Worm (Caenorhabditis elegans) whole organism, dauer: ENCODE measurements around the gene ZC239.5.
"Not testable (repeated sequence)": the region's sequence is repeated elsewhere in the genome, so short reads cannot be mapped to it uniquely, and the experiment has no call there.

ENCODE experiments used
- unc-62 ChIP-seq: sonication (generic microtip); optimal IDR thresholded peaks from 2 replicates; lab custom pipeline; 2017; ENCODE audit warnings: missing biosample characterization, missing genetic modification reagents, missing genetic modification characterization

The ZC239.5 gene

DNA sequence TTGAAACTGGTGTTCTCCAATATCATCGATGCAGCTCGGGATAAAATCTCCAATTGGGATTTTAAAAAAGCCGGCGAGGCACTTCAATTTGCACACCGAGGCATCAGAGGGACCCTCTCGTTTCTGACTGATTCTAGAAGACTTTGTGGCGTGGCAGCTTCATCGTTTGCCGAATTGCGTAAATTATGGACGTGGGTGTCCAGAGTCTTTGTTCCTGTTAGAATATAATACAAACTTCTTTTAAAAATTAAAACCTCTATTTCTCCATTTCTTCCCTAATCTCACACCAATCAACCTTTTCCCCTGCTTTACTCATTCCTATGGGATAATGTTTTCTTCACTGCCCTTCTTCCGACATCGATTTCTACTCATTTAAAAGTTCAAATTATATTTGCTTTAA, at the start of gene ZC239.5:
Gene ZC239.5, plus strand, starts transcription at position 301 of the 400 bp plus-strand sequence.
- no peak for TF ChIP-seq unc-62 (GFP tag; lab: Kevin White, UChicago)

DNA sequence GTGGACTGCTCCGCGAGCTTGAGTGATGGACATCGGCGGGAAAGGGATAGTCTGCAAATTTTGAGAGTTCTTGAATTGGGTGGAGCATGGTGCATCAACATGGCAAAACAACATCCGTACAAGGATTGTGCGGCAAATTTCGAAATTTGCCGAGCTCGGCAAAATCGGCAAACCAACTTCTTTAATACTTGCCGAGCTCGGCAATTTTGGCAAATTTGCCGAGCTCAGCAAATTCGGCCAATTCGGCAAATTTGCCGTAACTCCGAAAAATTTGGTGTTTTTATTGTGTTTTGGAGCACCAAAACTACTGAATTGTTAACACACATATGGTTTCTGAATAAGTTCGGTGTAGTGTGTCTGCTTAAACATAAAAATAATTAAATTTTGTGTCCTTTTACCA, 40.4 kb upstream of the ZC239.5 start, which contains the start of gene fbxc-55:
Gene fbxc-55, minus strand, starts transcription at position 101 of the 400 bp plus-strand sequence.
- TF ChIP-seq unc-62 (GFP tag; lab: Kevin White, UChicago) = no peak

DNA sequence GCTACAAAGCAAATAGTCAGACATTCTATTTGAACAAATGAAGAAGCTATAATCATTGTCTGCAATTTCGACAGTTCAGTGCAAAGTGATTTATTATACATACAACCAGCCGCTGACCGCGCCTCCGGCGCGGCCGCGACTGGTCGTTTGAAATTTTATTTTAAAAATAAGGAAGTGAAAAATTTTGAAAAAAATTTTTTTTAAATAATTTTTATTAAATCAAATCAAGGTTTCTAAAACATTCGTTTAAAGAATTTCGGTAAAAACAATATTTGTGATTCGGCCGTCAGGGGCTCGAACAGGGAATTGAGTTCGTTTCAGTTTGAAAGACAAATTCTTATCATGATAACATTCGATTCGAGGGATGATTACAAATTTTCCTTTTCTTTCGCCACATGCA, 38.3 kb upstream of the ZC239.5 start, which contains the start of gene Y27F2A.10:
Gene Y27F2A.10, minus strand, starts transcription at position 101 of the 400 bp plus-strand sequence.
- no peak for TF ChIP-seq unc-62 (GFP tag; lab: Kevin White, UChicago)

DNA sequence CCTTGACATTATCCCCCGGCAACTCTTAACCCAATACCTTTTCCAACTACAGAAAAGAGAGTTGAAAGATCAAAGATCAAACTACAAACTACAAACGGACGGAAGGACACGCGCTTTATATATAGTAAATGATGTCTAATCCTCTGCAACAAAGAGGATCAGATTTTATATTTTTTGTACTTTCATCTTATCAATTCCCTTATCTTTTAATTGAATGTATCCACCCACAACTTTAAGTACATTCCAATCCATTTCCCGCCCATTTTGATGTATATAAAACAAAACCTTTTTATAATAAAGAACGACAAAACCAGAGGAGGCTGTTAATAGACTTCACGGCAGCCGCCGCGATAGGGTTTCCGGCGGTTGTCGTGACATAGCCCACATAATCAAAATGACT, 32.8 kb upstream of the ZC239.5 start, which contains the start of gene sri-40:
Gene sri-40, plus strand, starts transcription at position 301 of the 400 bp plus-strand sequence.
- TF ChIP-seq unc-62 (GFP tag; lab: Kevin White, UChicago) = not testable (repeated sequence)

DNA sequence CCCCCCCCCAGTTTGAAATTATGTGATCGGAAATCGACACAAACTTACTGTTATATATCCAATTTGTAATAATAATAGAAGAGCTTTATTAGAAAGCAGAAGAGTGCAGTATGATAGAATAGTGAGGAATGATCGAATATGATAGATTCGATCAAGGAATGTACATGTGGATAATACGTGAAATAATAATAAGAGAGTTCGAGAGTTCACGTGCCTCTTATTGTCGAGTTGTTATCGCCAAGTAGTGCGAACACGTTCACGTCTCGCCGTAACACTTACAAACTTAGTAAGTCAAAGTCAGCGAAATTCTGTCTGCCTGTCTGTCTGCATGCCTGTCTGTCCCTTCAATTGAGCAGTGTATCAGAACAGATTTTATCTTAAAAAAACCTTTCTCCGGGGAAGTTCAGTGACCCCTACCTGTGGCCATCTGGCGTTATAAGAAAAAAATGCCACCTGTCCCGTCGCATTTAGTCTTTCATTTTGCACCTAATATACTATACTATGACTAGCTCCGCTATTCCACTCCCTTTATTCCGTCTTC, 27.1 kb upstream of the ZC239.5 start, which contains the start of the genes Y27F2A.6 and Y27F2A.8:
Gene Y27F2A.6, minus strand, starts transcription at position 101 of the 541 bp plus-strand sequence.
Gene Y27F2A.8, plus strand, starts transcription at position 491 of the 541 bp plus-strand sequence.
- TF ChIP-seq unc-62 (GFP tag; lab: Kevin White, UChicago) = not testable (repeated sequence)

DNA sequence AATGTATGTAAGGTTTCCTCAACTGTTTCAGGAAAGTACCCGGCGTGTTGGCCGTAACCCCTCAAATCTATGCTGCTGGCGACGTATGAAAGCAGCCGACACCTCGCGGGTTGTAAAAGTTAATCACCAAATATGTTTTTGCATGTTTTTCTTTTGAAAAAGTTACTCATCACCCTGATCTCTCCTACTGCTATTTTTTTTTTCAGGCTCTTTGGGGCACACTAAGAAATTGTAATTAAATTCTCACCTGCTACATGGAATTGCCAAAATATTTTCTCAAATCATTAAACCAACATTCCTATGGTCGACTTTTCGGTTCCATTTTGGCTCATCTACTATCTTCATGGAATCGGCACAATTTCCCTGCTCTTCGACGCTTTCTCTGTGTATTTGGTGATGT, 25.6 kb upstream of the ZC239.5 start, which contains the start of gene sri-78:
Gene sri-78, plus strand, starts transcription at position 301 of the 400 bp plus-strand sequence.
- TF ChIP-seq unc-62 (GFP tag; lab: Kevin White, UChicago) = not testable (repeated sequence)

DNA sequence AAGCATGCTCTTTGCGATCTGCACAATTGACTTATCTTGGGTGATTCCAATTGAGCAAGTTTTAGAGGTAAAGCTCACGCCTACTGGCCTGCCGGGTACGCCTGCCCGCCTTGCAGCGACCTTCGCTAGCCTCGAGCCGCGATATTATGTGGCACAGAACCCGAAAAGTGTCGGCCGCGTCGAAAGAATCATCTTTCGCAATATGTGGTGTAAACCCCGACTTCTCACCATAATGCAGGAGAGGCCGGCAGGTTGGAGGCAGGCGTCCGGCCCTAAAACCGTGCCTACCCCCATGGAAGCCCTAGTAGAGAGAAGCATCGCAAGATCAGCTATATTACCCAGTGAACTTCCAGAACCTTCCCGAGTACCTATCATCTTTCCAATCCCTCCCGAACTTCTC, 24.6 kb upstream of the ZC239.5 start:
- TF ChIP-seq unc-62 (GFP tag; lab: Kevin White, UChicago) = no peak

DNA sequence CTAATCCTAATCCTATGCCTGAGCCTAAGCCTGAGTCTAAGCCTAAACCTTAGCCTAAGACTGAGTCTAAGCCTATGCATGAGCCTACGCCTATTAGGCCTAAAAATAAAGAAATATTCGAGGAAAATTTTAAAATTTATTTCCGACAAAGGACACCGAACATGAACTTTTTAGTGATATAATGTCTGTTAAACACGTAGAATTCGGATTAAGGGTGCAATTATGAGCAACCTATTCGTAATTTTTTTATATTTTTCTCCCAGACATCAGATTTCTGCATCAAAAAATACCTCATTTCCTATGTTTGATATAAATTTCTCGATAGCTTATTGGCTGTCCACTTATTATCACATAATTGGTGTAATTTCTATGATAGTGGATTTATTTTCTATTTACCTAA, 21.4 kb upstream of the ZC239.5 start, which contains the start of gene Y27F2A.11:
Gene Y27F2A.11, plus strand, starts transcription at position 301 of the 400 bp plus-strand sequence.
- not testable (repeated sequence) for TF ChIP-seq unc-62 (GFP tag; lab: Kevin White, UChicago)

DNA sequence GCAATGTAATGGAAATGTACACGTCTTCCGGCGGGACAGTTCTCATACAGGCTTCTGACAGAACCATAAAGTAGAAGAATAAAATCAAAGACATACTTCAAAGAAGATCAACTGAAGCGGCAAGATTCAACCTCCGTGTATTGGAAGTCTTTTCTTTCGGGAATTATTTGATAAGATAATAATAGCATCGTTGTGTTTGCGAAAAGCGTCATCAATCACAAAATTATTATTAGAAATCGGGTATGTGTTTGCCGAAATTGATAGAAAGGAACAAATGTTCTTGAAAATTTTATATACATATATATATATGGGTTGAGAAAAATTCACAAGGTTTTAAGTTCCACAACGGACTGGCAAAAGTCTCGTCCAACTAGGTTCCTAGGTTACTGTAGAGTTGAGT, 18.9 kb upstream of the ZC239.5 start, which contains the start of gene Y27F2A.9:
Gene Y27F2A.9, minus strand, starts transcription at position 101 of the 400 bp plus-strand sequence.
- TF ChIP-seq unc-62 (GFP tag; lab: Kevin White, UChicago) = not testable (repeated sequence)

DNA sequence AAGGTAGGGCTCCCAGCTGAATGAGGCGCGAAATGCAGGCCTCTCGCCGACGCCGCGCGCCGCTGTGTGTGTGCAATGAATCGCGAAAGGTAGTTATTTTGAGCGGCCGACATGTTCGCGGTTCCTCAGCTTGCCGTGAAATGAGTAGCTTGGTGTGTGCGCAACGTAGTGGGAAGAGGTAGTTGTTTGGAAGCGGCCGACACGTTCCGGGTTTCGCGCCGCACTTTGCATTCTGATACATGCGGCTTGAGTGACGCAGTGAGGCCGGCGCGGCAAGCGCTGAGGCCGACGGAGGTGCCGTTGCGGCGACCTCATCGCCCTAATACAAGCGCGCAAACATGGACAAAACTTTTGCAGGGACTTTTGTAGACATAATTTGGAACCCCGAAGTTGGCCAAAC, 14.7 kb upstream of the ZC239.5 start:
- TF ChIP-seq unc-62 (GFP tag; lab: Kevin White, UChicago) = no peak

DNA sequence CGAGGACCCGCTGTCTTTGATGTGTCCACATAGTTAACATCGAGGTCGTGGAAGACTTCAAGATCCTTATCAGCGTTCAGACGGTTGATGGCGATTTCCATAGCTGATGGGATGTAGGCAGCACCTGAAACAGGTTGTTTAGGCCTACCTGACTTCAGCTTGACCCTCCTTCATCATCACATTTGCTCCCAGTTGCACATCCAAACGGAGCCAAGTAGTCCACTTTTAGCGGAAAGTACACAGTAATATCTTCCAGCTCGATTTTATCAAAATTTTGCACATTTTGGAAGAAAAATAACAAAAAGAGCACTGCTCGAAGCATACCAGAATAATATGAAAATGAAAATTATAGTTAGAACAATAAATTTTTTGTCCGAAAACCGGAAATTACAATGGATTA, 13.5 kb upstream of the ZC239.5 start, which contains the start of gene gcy-15:
Gene gcy-15, minus strand, starts transcription at position 101 of the 400 bp plus-strand sequence.
- TF ChIP-seq unc-62 (GFP tag; lab: Kevin White, UChicago) = no peak

DNA sequence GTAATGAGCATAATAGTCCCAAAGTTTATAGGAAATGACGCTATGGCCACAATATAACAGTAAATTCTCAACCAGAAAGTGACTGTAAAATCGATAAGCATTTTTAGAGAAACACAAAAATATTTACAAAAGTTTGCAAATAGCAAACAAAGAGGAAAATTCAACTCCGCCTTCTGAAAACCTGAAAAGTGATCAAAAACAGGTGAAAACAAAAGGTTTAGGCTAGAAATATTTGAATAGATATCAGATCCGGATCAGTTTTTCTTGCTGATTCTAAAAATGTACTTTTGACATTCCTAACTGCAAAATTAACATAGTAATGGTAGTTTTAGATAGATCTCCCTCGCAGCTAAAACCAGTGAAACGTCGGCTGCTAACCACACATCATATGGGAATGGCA, 11.5 kb upstream of the ZC239.5 start, which contains the start of gene sri-51:
Gene sri-51, minus strand, starts transcription at position 101 of the 400 bp plus-strand sequence.
- no peak for TF ChIP-seq unc-62 (GFP tag; lab: Kevin White, UChicago)

DNA sequence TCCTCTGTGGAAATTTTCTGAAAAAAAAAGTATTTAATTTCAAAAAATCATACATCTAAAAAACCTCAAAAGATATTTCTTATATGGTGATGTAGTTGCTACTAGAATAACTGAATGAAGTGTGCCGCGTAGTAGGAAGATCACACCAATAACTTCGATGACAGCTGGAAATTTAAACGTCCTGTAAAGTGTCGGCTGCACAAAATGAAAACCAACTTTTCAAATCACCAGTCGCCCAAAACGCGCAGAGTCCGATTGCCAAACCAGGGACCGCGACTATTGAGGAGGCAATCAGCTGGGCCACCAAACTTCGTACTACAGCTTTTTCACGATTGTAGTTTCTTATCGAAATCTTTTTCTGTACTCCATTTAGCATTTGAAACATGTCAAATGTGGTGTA, 9.2 kb upstream of the ZC239.5 start, which contains the start of gene sri-48:
Gene sri-48, minus strand, starts transcription at position 101 of the 400 bp plus-strand sequence.
- TF ChIP-seq unc-62 (GFP tag; lab: Kevin White, UChicago) = not testable (repeated sequence)

DNA sequence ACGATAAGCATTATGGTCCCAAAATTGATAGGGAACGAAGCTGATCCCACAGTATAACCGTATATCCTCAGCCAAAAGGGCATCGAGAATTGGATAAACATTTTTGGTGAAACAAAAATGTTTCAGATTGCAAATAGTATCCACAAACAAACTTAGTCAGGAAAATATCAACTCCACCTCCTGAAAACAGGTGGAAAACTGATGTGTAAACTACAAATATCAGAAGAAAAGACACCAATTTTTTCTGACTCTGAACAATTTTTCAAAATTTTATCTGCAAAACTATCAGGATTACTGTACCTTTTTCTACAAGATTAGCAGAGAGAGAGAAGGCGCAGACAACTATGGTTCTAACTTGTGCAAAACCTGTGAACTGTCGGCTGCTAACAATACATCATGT, 7.9 kb upstream of the ZC239.5 start, which contains the start of gene sri-53:
Gene sri-53, minus strand, starts transcription at position 101 of the 400 bp plus-strand sequence.
- TF ChIP-seq unc-62 (GFP tag; lab: Kevin White, UChicago) = no peak

DNA sequence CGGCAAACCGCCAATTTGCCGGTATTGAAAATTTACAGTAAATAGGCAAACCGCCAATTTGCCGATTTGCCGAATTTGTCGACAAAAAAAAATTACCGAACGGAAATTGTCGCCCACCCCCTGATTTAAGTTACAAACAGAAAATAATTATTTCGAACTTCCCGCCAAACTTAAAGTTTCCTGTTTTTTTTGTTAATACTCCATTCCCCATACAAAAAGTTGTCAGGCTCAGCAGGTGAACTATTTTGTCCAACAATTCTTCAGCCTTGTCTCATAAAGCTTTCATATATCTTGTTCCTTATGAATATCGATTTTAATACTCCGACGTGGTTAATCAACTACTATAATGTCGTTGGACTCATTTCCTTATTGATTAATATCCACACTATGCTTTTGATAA, 7.0 kb upstream of the ZC239.5 start, which contains the start of gene sri-50:
Gene sri-50, plus strand, starts transcription at position 301 of the 400 bp plus-strand sequence.
- no peak for TF ChIP-seq unc-62 (GFP tag; lab: Kevin White, UChicago)

DNA sequence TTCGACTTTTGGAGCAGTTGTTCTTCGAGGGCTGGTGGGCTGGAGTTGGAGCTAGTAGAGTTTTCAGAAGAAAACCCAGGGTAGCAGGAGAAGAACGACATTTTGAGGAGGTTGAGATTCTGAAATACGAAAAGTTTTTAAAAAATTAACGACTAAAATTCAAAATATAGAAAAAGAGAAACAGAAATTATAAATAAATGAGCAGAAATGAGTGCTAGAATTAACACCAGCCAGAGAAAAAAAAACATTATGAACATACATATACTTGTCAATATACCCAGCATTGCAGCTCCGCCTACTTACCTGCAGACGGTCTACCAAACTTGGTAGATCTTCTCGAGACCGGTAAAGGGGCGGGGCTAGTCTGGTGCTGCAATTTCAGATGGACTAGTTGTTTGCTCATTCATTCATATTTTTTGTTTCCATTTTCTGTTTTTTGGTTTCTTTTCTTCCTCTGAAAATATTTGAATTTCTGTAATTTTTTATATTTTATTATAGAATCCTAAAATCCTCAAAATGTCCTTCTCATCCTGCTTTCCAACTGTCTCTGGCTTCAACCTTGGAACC, 4.0 kb upstream of the ZC239.5 start, which contains the start of the genes ZC239.20 and ZC239.21:
Gene ZC239.20, minus strand, starts transcription at position 101 of the 567 bp plus-strand sequence.
Gene ZC239.21, plus strand, starts transcription at position 517 of the 567 bp plus-strand sequence.
- no peak for TF ChIP-seq unc-62 (GFP tag; lab: Kevin White, UChicago)
